Fruit fly (Drosophila melanogaster) whole organism, wandering third instar larva: ENCODE data around the gene hry.

Source experiments
- Abd-B ChIP-seq: fragments of >200 bp; optimal IDR thresholded peaks from 2 replicates; lab custom pipeline; 2017; ENCODE audit warnings: missing biosample characterization, missing genetic modification characterization
- HLH106 ChIP-seq: fragments of 200-800 bp; optimal IDR thresholded peaks from 3 replicates; lab custom pipeline; 2019; ENCODE audit warnings: missing biosample characterization, mild to moderate bottlenecking, missing genetic modification characterization, moderate library complexity
- Hr78 ChIP-seq: fragments of >200 bp; optimal IDR thresholded peaks from 2 replicates; lab custom pipeline; 2017; ENCODE audit warnings: missing biosample characterization, missing genetic modification characterization
- Myc ChIP-seq: fragments of >200 bp; optimal IDR thresholded peaks from 2 replicates; lab custom pipeline; 2017
- Rel ChIP-seq, 2 experiments: fragments of 200-800 bp; sonication (Bioruptor generic) in 1 of 2; optimal IDR thresholded peaks; 2 replicates in 1 of 2; 3 replicates in 1 of 2; lab custom pipeline; 2016 to 2019; ENCODE audit warnings: mild to moderate bottlenecking in 2 of 2, missing biosample characterization in 2 of 2, missing genetic modification characterization in 2 of 2, moderate library complexity in 1 of 2
- ey ChIP-seq: fragments of 200-800 bp; sonication (Bioruptor generic); optimal IDR thresholded peaks from 2 replicates; lab custom pipeline; 2016; ENCODE audit warnings: missing biosample characterization, missing genetic modification characterization
- fru ChIP-seq: fragments of 200-800 bp; sonication (Bioruptor generic); optimal IDR thresholded peaks from 3 replicates; lab custom pipeline; 2016; ENCODE audit warnings: missing biosample characterization, mild to moderate bottlenecking, missing genetic modification characterization
- h ChIP-seq: fragments of 200-800 bp; sonication (Bioruptor generic); optimal IDR thresholded peaks from 3 replicates; lab custom pipeline; 2016; ENCODE audit warnings: missing biosample characterization, mild to moderate bottlenecking, missing genetic modification characterization
- pan ChIP-seq: fragments of >200 bp; optimal IDR thresholded peaks from 2 replicates; lab custom pipeline; 2017
- psq ChIP-seq: fragments of 200-800 bp; sonication (Bioruptor generic); optimal IDR thresholded peaks from 3 replicates; lab custom pipeline; 2017; ENCODE audit warnings: missing biosample characterization, mild to moderate bottlenecking, missing genetic modification characterization, moderate library complexity
- rgr ChIP-seq: fragments of 200-800 bp; sonication (Bioruptor generic); optimal IDR thresholded peaks from 3 replicates; lab custom pipeline; 2016; ENCODE audit warnings: missing biosample characterization, mild to moderate bottlenecking, missing genetic modification characterization
- usp ChIP-seq: fragments of >200 bp; optimal IDR thresholded peaks from 2 replicates; lab custom pipeline; 2017; ENCODE audit warnings: missing biosample characterization, missing genetic modification characterization

DNA sequence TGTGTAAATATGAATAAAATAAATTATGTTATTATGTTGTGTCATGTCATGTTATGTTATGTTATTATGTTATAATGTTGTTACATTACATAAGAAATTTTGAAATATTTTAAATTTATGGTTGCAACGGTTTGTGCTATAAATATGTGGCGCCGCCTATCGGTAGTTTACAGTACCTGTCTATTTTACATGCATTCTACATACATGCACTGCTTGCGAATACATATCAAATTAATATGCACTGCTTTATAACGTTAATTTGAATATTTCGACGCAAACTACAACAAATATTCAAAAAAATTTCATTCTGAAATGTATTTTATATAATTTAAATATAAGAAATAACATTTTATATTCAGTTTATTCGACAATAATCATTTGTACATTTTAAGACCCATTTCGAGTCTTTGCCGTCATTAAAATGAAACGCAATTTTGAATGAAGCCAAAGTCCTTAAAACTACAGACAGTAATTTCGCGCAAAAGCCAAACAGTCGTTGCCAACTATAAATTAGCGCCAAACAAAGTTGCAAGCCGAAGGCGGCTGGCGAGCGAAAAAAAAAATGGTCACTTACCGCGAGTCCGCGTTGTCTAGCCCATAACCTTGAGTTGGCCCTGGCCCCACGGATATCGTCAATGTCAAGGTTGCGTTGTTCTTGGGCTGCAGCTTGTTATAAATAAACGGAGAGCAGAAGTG lies 23.5 kb upstream of the hry start:
- TF ChIP-seq h (GFP tag; lab: Kevin White, UChicago) (no peak), psq (GFP tag; lab: Kevin White, UChicago) (no peak), Myc (lab: Kevin White, UChicago) (peak; percentile 90), Hr78 (no peak), pan (no peak), usp (GFP tag; lab: Kevin White, UChicago) (no peak), HLH106 (tag; lab: Kevin White, UChicago) (no peak), rgr (GFP tag; lab: Kevin White, UChicago) (no peak), Rel (GFP tag; optimal IDR thresholded peaks at IDR 0.05; lab: Kevin White, UChicago) (no peak), Rel (tag; optimal IDR thresholded peaks at IDR 0.05; lab: Kevin White, UChicago) (no peak), ey (GFP tag; lab: Kevin White, UChicago) (no peak), fru (GFP tag; lab: Kevin White, UChicago) (peak; percentile 12), Abd-B (GFP tag; lab: Kevin White, UChicago) (no peak)
